Fruit fly (Drosophila melanogaster) whole organism, pupa: Measurements from ENCODE around the gene rut.

Experiments
- CG13204 ChIP-seq: fragments of 200-800 bp; sonication (Bioruptor generic); optimal IDR thresholded peaks from 2 replicates; lab custom pipeline; 2018; ENCODE audit warnings: missing biosample characterization, mild to moderate bottlenecking, missing genetic modification characterization, moderate library complexity
- CG14655 ChIP-seq: fragments of 200-800 bp; sonication (Bioruptor generic); optimal IDR thresholded peaks from 3 replicates; lab custom pipeline; 2017; ENCODE audit warnings: mild to moderate bottlenecking, missing biosample characterization, missing genetic modification reagents, missing genetic modification characterization
- CG15710 ChIP-seq: fragments of 200-800 bp; sonication (Bioruptor generic); optimal IDR thresholded peaks from 2 replicates; lab custom pipeline; 2018; ENCODE audit warnings: missing biosample characterization, mild to moderate bottlenecking, missing genetic modification characterization, moderate library complexity
- CG17806 ChIP-seq: fragments of 200-800 bp; sonication (Bioruptor generic); optimal IDR thresholded peaks from 2 replicates; lab custom pipeline; 2018; ENCODE audit warnings: missing biosample characterization, mild to moderate bottlenecking, missing genetic modification characterization, moderate library complexity
- CG32121 ChIP-seq: fragments of 200-800 bp; sonication (Bioruptor generic); IDR thresholded peaks from 2 replicates; pipeline ENCODE4 v1.3.6; 2022; ENCODE audit warnings: missing biosample characterization, missing genetic modification characterization
- CG34367 ChIP-seq: fragments of 200-800 bp; sonication (Bioruptor generic); optimal IDR thresholded peaks from 2 replicates; lab custom pipeline; 2018; ENCODE audit warnings: missing biosample characterization, mild to moderate bottlenecking, missing genetic modification characterization
- CG4496 ChIP-seq: fragments of 200-800 bp; sonication (Bioruptor generic); IDR thresholded peaks from 3 replicates; pipeline ENCODE4 v1.3.6; 2022; ENCODE audit warnings: missing biosample characterization, missing genetic modification characterization
- CG8159 ChIP-seq: fragments of 200-800 bp; sonication (Bioruptor generic); optimal IDR thresholded peaks from 3 replicates; lab custom pipeline; 2018; ENCODE audit warnings: missing biosample characterization, mild to moderate bottlenecking, missing genetic modification characterization, moderate library complexity
- CG8301 ChIP-seq: fragments of 200-800 bp; sonication (Bioruptor generic); optimal IDR thresholded peaks from 2 replicates; lab custom pipeline; 2018; ENCODE audit warnings: missing biosample characterization, mild to moderate bottlenecking, missing genetic modification characterization
- CG9948 ChIP-seq: fragments of 200-800 bp; sonication (Bioruptor generic); optimal IDR thresholded peaks from 2 replicates; lab custom pipeline; 2018; ENCODE audit warnings: missing biosample characterization, mild to moderate bottlenecking, missing genetic modification characterization, moderate library complexity
- EcR ChIP-seq: fragments of 200-800 bp; sonication (Bioruptor generic); optimal IDR thresholded peaks from 3 replicates; lab custom pipeline; 2019; ENCODE audit warnings: missing biosample characterization, missing genetic modification characterization, mild to moderate bottlenecking, moderate library complexity, missing genetic modification reagents
- Ets98B ChIP-seq: fragments of 200-800 bp; sonication (Bioruptor generic); IDR thresholded peaks from 2 replicates; pipeline ENCODE4 v1.3.6; 2022; ENCODE audit warnings: missing biosample characterization, missing genetic modification characterization
- Pif1A ChIP-seq: fragments of 200-800 bp; sonication (Bioruptor generic); optimal IDR thresholded peaks from 3 replicates; lab custom pipeline; 2016; ENCODE audit warnings: missing biosample characterization, missing genetic modification characterization
- Pif1B ChIP-seq: fragments of 200-800 bp; sonication (Bioruptor generic); optimal IDR thresholded peaks from 3 replicates; lab custom pipeline; 2016; ENCODE audit warnings: missing biosample characterization, missing genetic modification characterization
- Snoo ChIP-seq: fragments of 200-800 bp; sonication (Bioruptor generic); optimal IDR thresholded peaks from 3 replicates; lab custom pipeline; 2017; ENCODE audit warnings: missing biosample characterization, mild to moderate bottlenecking, missing genetic modification characterization, inconsistent platforms
- fd96Ca ChIP-seq: fragments of 200-800 bp; sonication (Bioruptor generic); IDR thresholded peaks from 3 replicates; pipeline ENCODE4 v1.3.6; 2022; ENCODE audit warnings: missing biosample characterization, missing genetic modification characterization
- gl ChIP-seq: fragments of 200-800 bp; sonication (Bioruptor generic); optimal IDR thresholded peaks from 2 replicates; lab custom pipeline; 2018; ENCODE audit warnings: missing biosample characterization, mild to moderate bottlenecking, missing genetic modification characterization

The rut gene

DNA sequence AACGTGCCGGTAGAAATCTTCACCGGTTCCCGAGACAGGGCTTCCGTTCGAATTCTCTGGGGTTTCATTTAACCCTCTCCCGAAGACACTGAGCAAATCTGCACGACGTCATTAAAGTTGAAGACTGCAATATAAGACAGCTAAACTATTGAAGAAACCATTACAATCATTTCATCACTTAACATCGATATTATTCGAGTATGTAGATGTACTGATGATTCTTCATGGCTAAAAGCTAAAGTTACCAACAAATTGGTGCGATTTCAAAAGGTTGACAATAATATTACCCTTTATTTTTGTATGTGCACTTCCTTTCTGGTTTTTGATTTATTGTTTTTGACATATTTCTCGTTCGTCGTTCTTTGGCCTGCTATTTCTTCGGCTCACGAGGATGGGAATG is 75.4 kb downstream of the rut start:
- peak; percentile 4 for TF ChIP-seq Pif1B
- peak; percentile 47 for TF ChIP-seq CG15710
- TF ChIP-seq Snoo (tag; lab: Kevin White, UChicago): peak; percentile 48
- peak; percentile 3 for TF ChIP-seq CG13204 (GFP tag; lab: Kevin White, UChicago)
- no peak for TF ChIP-seq fd96Ca
- TF ChIP-seq gl (tag; lab: Kevin White, UChicago): no peak
- peak; percentile 47 for TF ChIP-seq CG17806 (tag; lab: Kevin White, UChicago)
- TF ChIP-seq Ets98B: no peak
- TF ChIP-seq CG8159: peak; percentile 46
- peak; percentile 7 for TF ChIP-seq CG9948
- peak; percentile 24 for TF ChIP-seq Pif1A (GFP tag; lab: Kevin White, UChicago)

DNA sequence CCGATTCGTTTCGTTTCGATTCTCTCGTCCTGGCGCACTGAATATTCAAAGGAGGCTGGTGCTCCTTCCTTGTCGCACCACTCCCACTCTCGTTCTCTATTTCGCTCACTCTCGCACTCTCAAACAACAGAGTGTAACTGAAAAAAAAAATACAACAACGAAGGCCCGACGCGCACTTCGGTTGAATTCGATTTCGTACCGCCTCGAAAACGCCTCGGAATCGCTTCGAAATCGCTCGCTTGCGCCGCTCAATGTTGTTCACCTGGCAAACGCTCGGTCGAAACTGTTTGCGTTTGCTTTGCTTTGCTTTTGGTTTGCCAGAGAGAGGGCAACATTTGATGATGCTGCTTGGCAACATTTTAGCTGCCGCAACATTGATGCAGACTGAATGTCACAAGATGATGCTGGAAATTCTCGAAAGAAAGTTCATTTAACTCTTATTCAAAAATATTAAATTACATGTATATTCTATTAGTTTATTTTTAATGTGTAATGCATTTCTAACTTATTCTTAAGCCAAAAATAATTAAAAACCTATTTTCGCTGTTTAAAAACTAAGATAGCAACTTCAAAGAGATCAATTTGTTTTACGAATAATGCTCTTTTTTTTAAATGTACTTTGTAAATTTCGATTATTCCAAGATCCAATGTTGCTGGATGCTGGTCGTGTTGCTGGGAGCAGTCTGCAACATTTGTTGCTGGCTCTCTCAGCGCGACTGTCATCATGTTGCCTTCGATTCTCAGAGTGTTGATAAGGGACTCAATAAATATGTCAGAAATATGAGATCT is 76.6 kb downstream of the rut start, which contains the start of gene NetB:
Gene NetB (minus strand): TSS at position 291 of the 789 bp plus-strand sequence.
- 0 out of 3 replicates have a peak, but pooled peaks have one; percentile 53 for TF ChIP-seq CG4496 (GFP tag; lab: Robert Waterston, UW)
- no peak for TF ChIP-seq Pif1B
- peak; percentile 4 for TF ChIP-seq CG17806 (tag; lab: Kevin White, UChicago)
- TF ChIP-seq CG13204 (GFP tag; lab: Kevin White, UChicago): peak; percentile 28

DNA sequence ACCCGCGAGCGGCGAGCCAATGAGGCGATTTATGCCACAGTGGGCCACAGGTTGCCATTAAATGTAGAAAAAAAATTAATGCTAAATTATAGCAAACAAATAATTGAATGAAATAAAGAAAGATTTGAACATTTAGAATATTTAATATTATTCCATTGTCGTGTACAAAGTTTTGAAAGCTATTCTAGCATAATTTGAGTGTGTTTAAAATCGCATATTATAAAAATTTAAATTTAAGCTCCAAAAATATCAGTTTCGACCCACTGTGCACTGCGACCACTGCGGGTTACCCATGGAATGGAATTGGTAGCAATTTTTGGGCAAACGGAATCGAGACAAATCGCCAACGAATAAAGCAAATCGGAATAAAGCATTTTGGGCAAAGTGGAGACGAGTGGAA is 82.1 kb downstream of the rut start:
- no peak for TF ChIP-seq Snoo (tag; lab: Kevin White, UChicago)
- no peak for TF ChIP-seq CG13204 (GFP tag; lab: Kevin White, UChicago)
- TF ChIP-seq CG9948: no peak
- TF ChIP-seq CG8159: peak; percentile 27
- TF ChIP-seq Pif1A (GFP tag; lab: Kevin White, UChicago): peak; percentile 6
- 0 out of 2 replicates have a peak, but pooled peaks have one; percentile 11 for TF ChIP-seq CG32121 (GFP tag; lab: Robert Waterston, UW)
- TF ChIP-seq CG15710: no peak
- TF ChIP-seq gl (tag; lab: Kevin White, UChicago): no peak
- no peak for TF ChIP-seq EcR (GFP tag; lab: Kevin White, UChicago)
- 0 out of 2 replicates have a peak, but pooled peaks have one; percentile 10 for TF ChIP-seq Ets98B

DNA sequence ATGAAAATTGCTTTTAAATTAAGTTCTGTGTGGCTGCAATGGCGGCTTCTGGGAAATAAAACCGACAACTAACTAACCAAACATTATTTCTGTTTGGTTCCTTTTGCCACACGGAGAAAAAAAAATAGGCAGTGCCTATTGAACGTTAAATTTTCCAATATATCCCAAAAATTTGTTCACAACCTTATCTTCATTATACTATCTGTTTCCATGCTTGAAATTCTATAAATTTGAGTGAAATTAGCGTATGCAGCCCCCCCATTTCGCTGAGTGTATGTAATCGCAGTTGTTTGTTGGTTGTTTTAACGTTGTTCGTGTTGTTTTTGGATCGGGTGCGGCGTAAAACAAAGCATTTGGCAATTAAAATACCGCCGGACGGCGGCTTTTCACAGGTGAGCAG is 87.5 kb downstream of the rut start:
- TF ChIP-seq Ets98B: peak; percentile 40; the same call in 1 of the 2 replicates
- TF ChIP-seq CG14655 (GFP tag; lab: Kevin White, UChicago): peak; percentile 50
- no peak for TF ChIP-seq CG34367 (tag; lab: Kevin White, UChicago)
- peak; percentile 22 for TF ChIP-seq CG17806 (tag; lab: Kevin White, UChicago)
- 0 out of 3 replicates have a peak, but pooled peaks have one; percentile 10 for TF ChIP-seq fd96Ca
- TF ChIP-seq CG9948: peak; percentile 16
- TF ChIP-seq CG8301 (tag; lab: Kevin White, UChicago): peak; percentile 53
- no peak for TF ChIP-seq EcR (GFP tag; lab: Kevin White, UChicago)
